Worm (Caenorhabditis elegans) whole organism, late embryonic: ENCODE results near the gene F18E9.3.

Experiments used
- K09A11.1 ChIP-seq: sonication (generic microtip); optimal IDR thresholded peaks from 2 replicates; lab custom pipeline; 2017; ENCODE audit warnings: antibody characterized with exemption, mild to moderate bottlenecking, missing genetic modification characterization, missing compliant biosample characterization; ENCODE audit not compliant: insufficient read depth
- ama-1 ChIP-seq: fragments of 150-350 bp; optimal IDR thresholded peaks from 2 replicates; lab custom pipeline; 2014
- fkh-10 ChIP-seq: fragments of 150-350 bp; optimal IDR thresholded peaks from 2 replicates; lab custom pipeline; 2014; ENCODE audit warnings: missing biosample characterization, missing genetic modification reagents, missing genetic modification characterization
- hlh-8 ChIP-seq: sonication (generic microtip); optimal IDR thresholded peaks from 2 replicates; lab custom pipeline; 2016; ENCODE audit warnings: missing genotype, missing genetic modification characterization, missing compliant biosample characterization
- nhr-11 ChIP-seq: fragments of 150-350 bp; optimal IDR thresholded peaks from 2 replicates; lab custom pipeline; 2014; ENCODE audit warnings: missing biosample characterization, missing genetic modification characterization
- ttx-3 ChIP-seq: sonication (generic microtip); optimal IDR thresholded peaks from 2 replicates; lab custom pipeline; 2016; ENCODE audit warnings: missing genetic modification reagents, missing genetic modification characterization, missing compliant biosample characterization

DNA sequence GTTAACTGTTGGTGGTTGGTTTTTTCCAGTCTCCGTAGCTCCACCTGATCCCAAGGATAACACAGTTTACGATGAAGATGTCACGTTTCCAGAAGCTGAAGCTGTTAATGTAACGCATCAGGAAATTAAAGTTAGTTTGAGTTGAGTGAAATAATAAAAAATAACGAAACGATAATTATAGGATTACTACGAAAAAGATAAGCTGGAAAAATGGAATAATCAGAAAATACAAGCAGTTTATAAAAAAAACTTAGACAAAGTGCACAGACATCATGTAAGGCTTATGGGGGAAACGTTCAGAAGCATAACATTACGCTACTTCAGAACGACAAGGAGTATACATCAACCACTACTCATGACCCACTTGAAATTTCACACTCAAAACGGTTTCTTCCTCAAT lies 4.5 kb upstream of the F18E9.3 start, which contains the start of gene F18E9.8:
- TF ChIP-seq ama-1 (lab: Kevin White, UChicago) (no peak), fkh-10 (GFP tag; lab: Kevin White, UChicago) (no peak), K09A11.1 (tag; lab: Kevin White, UChicago) (no peak), nhr-11 (tag; lab: Kevin White, UChicago) (no peak), ttx-3 (no peak), hlh-8 (tag; lab: Kevin White, UChicago) (no peak)
